Worm (Caenorhabditis elegans) whole organism, L4 larva: ENCODE measurements around the gene Y38F2AR.12.

Source experiments
- F10B5.3 ChIP-seq: sonication (generic microtip); optimal IDR thresholded peaks from 2 replicates; lab custom pipeline; 2016; ENCODE audit warnings: mild to moderate bottlenecking, missing genetic modification characterization, missing compliant biosample characterization
- F26F4.8 ChIP-seq: fragments of 200-800 bp; sonication (Bioruptor generic); conservative IDR thresholded peaks from 2 replicates; pipeline ENCODE4 v1.3.6; 2022; ENCODE audit warnings: missing genetic modification characterization, missing compliant biosample characterization
- F37D6.2 ChIP-seq: sonication (generic microtip); optimal IDR thresholded peaks from 2 replicates; lab custom pipeline; 2016; ENCODE audit warnings: mild to moderate bottlenecking, missing genetic modification characterization, missing compliant biosample characterization
- R02D3.7 ChIP-seq: fragments of 150-350 bp; sonication (generic microtip); optimal IDR thresholded peaks from 3 replicates; lab custom pipeline; 2014; ENCODE audit warnings: missing biosample characterization, missing genetic modification characterization
- T20F7.1 ChIP-seq: fragments of 200-800 bp; sonication (Bioruptor generic); optimal IDR thresholded peaks from 2 replicates; lab custom pipeline; 2018; ENCODE audit warnings: mild to moderate bottlenecking, missing genetic modification characterization, missing compliant biosample characterization
- T26A8.4 ChIP-seq: fragments of 200-800 bp; sonication (Bioruptor generic); IDR thresholded peaks from 2 replicates; pipeline ENCODE4 v1.3.6; 2022; ENCODE audit warnings: missing genetic modification characterization, missing compliant biosample characterization
- Y5F2A.4 ChIP-seq: fragments of 200-800 bp; sonication (Bioruptor generic); optimal IDR thresholded peaks from 2 replicates; lab custom pipeline; 2018; ENCODE audit warnings: mild to moderate bottlenecking, missing genetic modification characterization, missing compliant biosample characterization
- Y75B8A.6 ChIP-seq: fragments of 200-800 bp; sonication (Bioruptor generic); IDR thresholded peaks from 2 replicates; pipeline ENCODE4 v1.3.6; 2022; ENCODE audit warnings: missing genetic modification reagents, missing genetic modification characterization, missing compliant biosample characterization
- ZK337.2 ChIP-seq: fragments of 200-800 bp; sonication (Bioruptor generic); IDR thresholded peaks from 2 replicates; pipeline ENCODE4 v1.3.6; 2022; ENCODE audit warnings: missing genetic modification reagents, missing genetic modification characterization, missing compliant biosample characterization
- ZK546.5 ChIP-seq, 2 experiments: sonication (generic microtip); optimal IDR thresholded peaks; 2 replicates each; lab custom pipeline; 2017; ENCODE audit warnings: missing biosample characterization in 2 of 2, missing genetic modification characterization in 2 of 2
- ama-1 ChIP-seq: fragments of 150-350 bp; optimal IDR thresholded peaks from 2 replicates; lab custom pipeline; 2014; ENCODE audit warnings: inconsistent platforms, mixed read lengths
- arid-1 ChIP-seq: fragments of 200-800 bp; sonication (Bioruptor generic); conservative IDR thresholded peaks from 2 replicates; pipeline ENCODE4 v1.3.6; 2022; ENCODE audit warnings: missing genetic modification reagents, missing genetic modification characterization, missing compliant biosample characterization
- ceh-32 ChIP-seq: sonication (generic microtip); optimal IDR thresholded peaks from 2 replicates; lab custom pipeline; 2016; ENCODE audit warnings: mild to moderate bottlenecking, missing genetic modification characterization, missing compliant biosample characterization; ENCODE audit not compliant: poor library complexity
- ceh-44 ChIP-seq: fragments of 200-800 bp; sonication (Bioruptor generic); IDR thresholded peaks from 2 replicates; pipeline ENCODE4 v1.3.6; 2022; ENCODE audit warnings: missing genetic modification reagents, missing genetic modification characterization, missing compliant biosample characterization
- ceh-82 ChIP-seq: sonication (generic microtip); optimal IDR thresholded peaks from 2 replicates; lab custom pipeline; 2017; ENCODE audit warnings: missing biosample characterization, missing genetic modification characterization
- cey-2 ChIP-seq: sonication (generic microtip); optimal IDR thresholded peaks from 3 replicates; lab custom pipeline; 2017; ENCODE audit warnings: missing genetic modification characterization, mild to moderate bottlenecking, missing compliant biosample characterization, antibody characterized with exemption, borderline replicate concordance; ENCODE audit not compliant: insufficient read depth
- daf-12 ChIP-seq: fragments of 150-350 bp; optimal IDR thresholded peaks from 2 replicates; lab custom pipeline; 2014; ENCODE audit warnings: missing biosample characterization, missing genetic modification reagents, missing genetic modification characterization
- daf-19 ChIP-seq: fragments of 200-800 bp; sonication (Bioruptor generic); conservative IDR thresholded peaks from 2 replicates; pipeline ENCODE4 v1.3.6; 2022; ENCODE audit warnings: missing genetic modification characterization, missing compliant biosample characterization
- dmd-6 ChIP-seq: fragments of 200-800 bp; sonication (Bioruptor generic); IDR thresholded peaks from 2 replicates; pipeline ENCODE4 v1.3.6; 2022; ENCODE audit warnings: missing genetic modification reagents, missing genetic modification characterization, missing compliant biosample characterization
- dmd-8 ChIP-seq: fragments of 200-800 bp; sonication (Bioruptor generic); IDR thresholded peaks from 2 replicates; pipeline ENCODE4 v1.3.6; 2022; ENCODE audit warnings: missing genetic modification characterization, missing compliant biosample characterization
- dpl-1 ChIP-seq: fragments of 150-350 bp; optimal IDR thresholded peaks from 2 replicates; lab custom pipeline; 2014; ENCODE audit warnings: missing biosample characterization, missing genetic modification reagents, missing genetic modification characterization
- duxl-1 ChIP-seq: sonication (generic microtip); optimal IDR thresholded peaks from 2 replicates; lab custom pipeline; 2016; ENCODE audit warnings: mild to moderate bottlenecking, missing genetic modification characterization, moderate library complexity, missing compliant biosample characterization; ENCODE audit not compliant: poor library complexity
- dve-1 ChIP-seq: sonication (generic microtip); optimal IDR thresholded peaks from 2 replicates; lab custom pipeline; 2017; ENCODE audit warnings: antibody characterized with exemption, mild to moderate bottlenecking, missing genetic modification characterization, missing compliant biosample characterization; ENCODE audit not compliant: insufficient read depth
- fkh-10 ChIP-seq: fragments of 150-350 bp; optimal IDR thresholded peaks from 2 replicates; lab custom pipeline; 2014; ENCODE audit warnings: missing biosample characterization, missing genetic modification reagents, missing genetic modification characterization
- jun-1 ChIP-seq: fragments of 150-350 bp; optimal IDR thresholded peaks from 2 replicates; lab custom pipeline; 2014; ENCODE audit warnings: missing biosample characterization, missing genetic modification reagents, missing genetic modification characterization
- lin-1 ChIP-seq: fragments of 200-800 bp; sonication (Bioruptor generic); IDR thresholded peaks from 2 replicates; pipeline ENCODE4 v1.3.6; 2022; ENCODE audit warnings: missing genetic modification reagents, missing genetic modification characterization, missing compliant biosample characterization
- lin-15B ChIP-seq: fragments of 150-350 bp; sonication (generic microtip); optimal IDR thresholded peaks from 3 replicates; lab custom pipeline; 2014; ENCODE audit warnings: missing biosample characterization, missing genetic modification characterization
- lin-29 ChIP-seq: fragments of 200-800 bp; sonication (Bioruptor generic); IDR thresholded peaks from 2 replicates; pipeline ENCODE4 v1.3.6; 2022; ENCODE audit warnings: missing genetic modification reagents, missing genetic modification characterization, missing compliant biosample characterization
- lir-3 ChIP-seq: sonication (generic microtip); optimal IDR thresholded peaks from 2 replicates; lab custom pipeline; 2016; ENCODE audit warnings: mild to moderate bottlenecking, missing genetic modification characterization, missing compliant biosample characterization
- lsy-2 ChIP-seq, 2 experiments: fragments of 150-350 bp in 1 of 2; sonication (generic microtip) in 1 of 2; optimal IDR thresholded peaks; 2 replicates each; lab custom pipeline; 2014 to 2017; ENCODE audit warnings: missing biosample characterization in 2 of 2, missing genetic modification characterization in 2 of 2
- madf-9 ChIP-seq: fragments of 200-800 bp; sonication (Bioruptor generic); conservative IDR thresholded peaks from 2 replicates; pipeline ENCODE4 v1.3.6; 2022; ENCODE audit warnings: missing genetic modification reagents, missing genetic modification characterization, missing compliant biosample characterization
- mdl-1 ChIP-seq, 2 experiments: fragments of 150-350 bp in 1 of 2; sonication (generic microtip) in 1 of 2; optimal IDR thresholded peaks; 2 replicates each; lab custom pipeline; 2014 to 2017; ENCODE audit warnings: missing biosample characterization in 2 of 2, missing genetic modification characterization in 2 of 2
- mep-1 ChIP-seq: fragments of 150-350 bp; sonication (generic microtip); optimal IDR thresholded peaks from 3 replicates; lab custom pipeline; 2014; ENCODE audit warnings: missing biosample characterization, missing genetic modification characterization
- mxl-3 ChIP-seq: fragments of 200-800 bp; sonication (Bioruptor generic); optimal IDR thresholded peaks from 2 replicates; lab custom pipeline; 2018; ENCODE audit warnings: mild to moderate bottlenecking, missing genetic modification characterization, missing compliant biosample characterization
- nhr-11 ChIP-seq: fragments of 150-350 bp; optimal IDR thresholded peaks from 2 replicates; lab custom pipeline; 2014; ENCODE audit warnings: missing biosample characterization, missing genetic modification characterization
- nhr-41 ChIP-seq: fragments of 200-800 bp; sonication (Bioruptor generic); IDR thresholded peaks from 2 replicates; pipeline ENCODE4 v1.3.6; 2022; ENCODE audit warnings: missing genetic modification reagents, missing genetic modification characterization, missing compliant biosample characterization
- nhr-48 ChIP-seq: sonication (generic microtip); optimal IDR thresholded peaks from 2 replicates; lab custom pipeline; 2016; ENCODE audit warnings: mild to moderate bottlenecking, missing genetic modification characterization, missing compliant biosample characterization
- nhr-6 ChIP-seq: fragments of 150-350 bp; optimal IDR thresholded peaks from 2 replicates; lab custom pipeline; 2014; ENCODE audit warnings: missing biosample characterization, missing genetic modification characterization
- nhr-77 ChIP-seq: fragments of 150-350 bp; optimal IDR thresholded peaks from 2 replicates; lab custom pipeline; 2014; ENCODE audit warnings: missing biosample characterization, missing genetic modification characterization
- php-3 ChIP-seq: fragments of 200-800 bp; sonication (Bioruptor generic); IDR thresholded peaks from 2 replicates; pipeline ENCODE4 v1.3.6; 2022; ENCODE audit warnings: missing genetic modification reagents, missing genetic modification characterization, missing compliant biosample characterization
- rbr-2 ChIP-seq: sonication (generic microtip); optimal IDR thresholded peaks from 2 replicates; lab custom pipeline; 2016; ENCODE audit warnings: missing genotype, missing genetic modification characterization, missing compliant biosample characterization
- sdz-12 ChIP-seq: fragments of 200-800 bp; sonication (Bioruptor generic); optimal IDR thresholded peaks from 2 replicates; lab custom pipeline; 2018; ENCODE audit warnings: mild to moderate bottlenecking, missing genetic modification characterization, missing compliant biosample characterization
- skn-1 ChIP-seq: fragments of 150-350 bp; optimal IDR thresholded peaks from 2 replicates; lab custom pipeline; 2014; ENCODE audit warnings: missing biosample characterization, missing genetic modification characterization
- snpc-1.2 ChIP-seq: fragments of 200-800 bp; sonication (Bioruptor generic); IDR thresholded peaks from 2 replicates; pipeline ENCODE4 v1.3.6; 2022; ENCODE audit warnings: missing genetic modification reagents, missing genetic modification characterization, missing compliant biosample characterization
- tag-97 ChIP-seq: fragments of 200-800 bp; sonication (Bioruptor generic); IDR thresholded peaks from 2 replicates; pipeline ENCODE4 v1.3.6; 2022; ENCODE audit warnings: missing genetic modification characterization, missing compliant biosample characterization
- unc-39 ChIP-seq: sonication (generic microtip); optimal IDR thresholded peaks from 2 replicates; lab custom pipeline; 2017; ENCODE audit warnings: missing biosample characterization, missing genetic modification characterization
- zag-1 ChIP-seq: fragments of 150-350 bp; optimal IDR thresholded peaks from 2 replicates; lab custom pipeline; 2014; ENCODE audit warnings: missing biosample characterization, missing genetic modification characterization
- zfp-2 ChIP-seq: sonication (generic microtip); optimal IDR thresholded peaks from 2 replicates; lab custom pipeline; 2016; ENCODE audit warnings: mild to moderate bottlenecking, missing genetic modification characterization, missing compliant biosample characterization
- zip-11 ChIP-seq: fragments of 200-800 bp; sonication (Bioruptor generic); IDR thresholded peaks from 2 replicates; pipeline ENCODE4 v1.3.6; 2022; ENCODE audit warnings: missing genetic modification characterization, missing compliant biosample characterization
- zip-2 ChIP-seq: fragments of 150-350 bp; optimal IDR thresholded peaks from 2 replicates; lab custom pipeline; 2014; ENCODE audit warnings: missing biosample characterization, missing genetic modification characterization
- ztf-11 ChIP-seq: fragments of 150-350 bp; optimal IDR thresholded peaks from 2 replicates; lab custom pipeline; 2014; ENCODE audit warnings: missing biosample characterization, missing genetic modification characterization

Gene Y38F2AR.12

ce11 chrIV:2388949-2389495, 23.2 kb downstream of the Y38F2AR.12 start, which contains the start of gene trap-3 (continued):
- TF ChIP-seq dmd-6 (peak; percentile 97), zfp-2 (tag; lab: Kevin White, UChicago) (peak; percentile 92), ceh-82 (tag; lab: Kevin White, UChicago) (peak; percentile 2), ama-1 (peak; percentile 2), mxl-3 (GFP tag; lab: Kevin White, UChicago) (peak; percentile 98), T26A8.4 (GFP tag; lab: Robert Waterston, UW) (peak; percentile 97), dpl-1 (GFP tag; lab: Kevin White, UChicago) (peak; percentile 89), ceh-32 (tag; lab: Kevin White, UChicago) (peak; percentile 50), lir-3 (tag; lab: Kevin White, UChicago) (peak; percentile 57), Y75B8A.6 (GFP tag; lab: Robert Waterston, UW) (0 out of 2 replicates have a peak, but pooled peaks have one; percentile 33), nhr-77 (peak; percentile 89), ZK546.5 (tag; optimal IDR thresholded peaks at IDR 0.05; lab: Kevin White, UChicago) (peak in 1 of 2 experiments; percentile 72), jun-1 (tag; lab: Kevin White, UChicago) (peak; percentile 90), zip-2 (tag; lab: Kevin White, UChicago) (peak; percentile 85), zip-11 (GFP tag; lab: Robert Waterston, UW) (no peak), duxl-1 (tag; lab: Kevin White, UChicago) (peak; percentile 81), nhr-41 (GFP tag; lab: Robert Waterston, UW) (peak; percentile 80; the same call in 1 of the 2 replicates), lin-29 (GFP tag; lab: Robert Waterston, UW) (peak; percentile 90), fkh-10 (GFP tag; lab: Kevin White, UChicago) (peak; percentile 78), dve-1 (tag; lab: Kevin White, UChicago) (peak; percentile 98), lsy-2 (tag; optimal IDR thresholded peaks at IDR 0.05; lab: Kevin White, UChicago) (peak; percentile 91 to 97), ZK337.2 (GFP tag; lab: Robert Waterston, UW) (0 out of 2 replicates have a peak, but pooled peaks have one; percentile 24), snpc-1.2 (GFP tag; lab: Robert Waterston, UW) (peak; percentile 73), cey-2 (tag; lab: Kevin White, UChicago) (no peak), unc-39 (tag; lab: Kevin White, UChicago) (no peak), daf-12 (tag; lab: Kevin White, UChicago) (no peak), mep-1 (peak; percentile 98), F10B5.3 (tag; lab: Kevin White, UChicago) (peak; percentile 91), php-3 (GFP tag; lab: Robert Waterston, UW) (peak; percentile 85), R02D3.7 (tag; lab: Kevin White, UChicago) (no peak), lin-15B (tag; lab: Kevin White, UChicago) (peak; percentile 57), T20F7.1 (peak; percentile 94), zag-1 (tag; lab: Kevin White, UChicago) (no peak), lin-1 (GFP tag; lab: Robert Waterston, UW) (peak; percentile 94), arid-1 (GFP tag; lab: Robert Waterston, UW) (peak; percentile 94), sdz-12 (GFP tag; lab: Kevin White, UChicago) (peak; percentile 10), nhr-6 (tag; lab: Kevin White, UChicago) (peak; percentile 80), tag-97 (no peak), rbr-2 (tag; lab: Kevin White, UChicago) (peak; percentile 98), F26F4.8 (GFP tag; lab: Robert Waterston, UW) (no peak), ztf-11 (tag; lab: Kevin White, UChicago) (no peak), skn-1 (tag; lab: Kevin White, UChicago) (no peak), Y5F2A.4 (peak; percentile 72), daf-19 (0 out of 2 replicates have a peak, but pooled peaks have one; percentile 53), ceh-44 (GFP tag; lab: Robert Waterston, UW) (peak; percentile 80; the same call in 1 of the 2 replicates), dmd-8 (GFP tag; lab: Robert Waterston, UW) (peak; percentile 60; the same call in 1 of the 2 replicates), mdl-1 (tag; optimal IDR thresholded peaks at IDR 0.05; lab: Kevin White, UChicago) (peak in 1 of 2 experiments; percentile 85), F37D6.2 (tag; lab: Kevin White, UChicago) (peak; percentile 89), nhr-48 (tag; lab: Kevin White, UChicago) (peak; percentile 93), madf-9 (GFP tag; lab: Robert Waterston, UW) (peak; percentile 93), nhr-11 (peak; percentile 93)
